Fruit fly (Drosophila melanogaster) whole organism, embryonic: ENCODE measurements around the gene CG9467.

ENCODE experiments used
- BEAF-32 ChIP-seq: fragments of 200-800 bp; sonication (Bioruptor generic); optimal IDR thresholded peaks from 3 replicates; lab custom pipeline; 2017; ENCODE audit warnings: missing biosample characterization, missing genetic modification characterization, mild to moderate bottlenecking, moderate library complexity, missing genetic modification reagents
- C15 ChIP-seq: fragments of 200-800 bp; sonication (Bioruptor generic); IDR thresholded peaks from 3 replicates; pipeline ENCODE4 v1.3.6; 2022; ENCODE audit warnings: missing biosample characterization, missing genetic modification characterization
- CG12219 ChIP-seq: fragments of 200-800 bp; sonication (Bioruptor generic); optimal IDR thresholded peaks from 3 replicates; lab custom pipeline; 2018; ENCODE audit warnings: missing biosample characterization, mild to moderate bottlenecking, missing genetic modification characterization
- CG12236 ChIP-seq: fragments of 200-800 bp; sonication (Bioruptor generic); optimal IDR thresholded peaks from 2 replicates; lab custom pipeline; 2016; ENCODE audit warnings: missing biosample characterization, missing genetic modification characterization
- CG12299 ChIP-seq: fragments of 200-800 bp; sonication (Bioruptor generic); optimal IDR thresholded peaks from 2 replicates; lab custom pipeline; 2018; ENCODE audit warnings: missing biosample characterization, mild to moderate bottlenecking, missing genetic modification characterization
- CG12769 ChIP-seq: fragments of 200-800 bp; sonication (Bioruptor generic); optimal IDR thresholded peaks from 2 replicates; lab custom pipeline; 2019; ENCODE audit warnings: missing biosample characterization, mild to moderate bottlenecking, missing genetic modification characterization, moderate library complexity
- CG13123 ChIP-seq: fragments of 200-800 bp; sonication (Bioruptor generic); optimal IDR thresholded peaks from 2 replicates; lab custom pipeline; 2016; ENCODE audit warnings: missing biosample characterization, missing genetic modification characterization
- CG16815 ChIP-seq: fragments of 200-800 bp; sonication (Bioruptor generic); optimal IDR thresholded peaks from 3 replicates; lab custom pipeline; 2017; ENCODE audit warnings: missing biosample characterization, mild to moderate bottlenecking, missing genetic modification characterization
- CG17359 ChIP-seq: fragments of 200-800 bp; sonication (Bioruptor generic); optimal IDR thresholded peaks from 3 replicates; lab custom pipeline; 2018; ENCODE audit warnings: missing biosample characterization, mild to moderate bottlenecking, missing genetic modification characterization, moderate library complexity
- CG17829 ChIP-seq: fragments of 200-800 bp; optimal IDR thresholded peaks from 2 replicates; lab custom pipeline; 2019; ENCODE audit warnings: missing biosample characterization, mild to moderate bottlenecking, missing genetic modification characterization, moderate library complexity
- CG17912 ChIP-seq: fragments of 200-800 bp; sonication (Bioruptor generic); optimal IDR thresholded peaks from 2 replicates; lab custom pipeline; 2018; ENCODE audit warnings: missing biosample characterization, mild to moderate bottlenecking, missing genetic modification characterization
- CG30020 ChIP-seq: fragments of 200-800 bp; optimal IDR thresholded peaks from 2 replicates; lab custom pipeline; 2019; ENCODE audit warnings: missing biosample characterization, mild to moderate bottlenecking, missing genetic modification characterization, moderate library complexity
- CG31224 ChIP-seq: fragments of 200-800 bp; sonication (Bioruptor generic); IDR thresholded peaks from 2 replicates; pipeline ENCODE4 v1.3.6; 2022; ENCODE audit warnings: missing biosample characterization, missing genetic modification characterization
- CG32532 ChIP-seq: fragments of 200-800 bp; sonication (Bioruptor generic); IDR thresholded peaks from 2 replicates; pipeline ENCODE4 v1.3.6; 2022; ENCODE audit warnings: missing biosample characterization, missing genetic modification characterization
- CG33213 ChIP-seq: fragments of 200-800 bp; sonication (Bioruptor generic); optimal IDR thresholded peaks from 3 replicates; lab custom pipeline; 2016; ENCODE audit warnings: missing biosample characterization, missing genetic modification characterization
- CG4328 ChIP-seq: fragments of 200-800 bp; sonication (Bioruptor generic); optimal IDR thresholded peaks from 3 replicates; lab custom pipeline; 2017; ENCODE audit warnings: missing biosample characterization, missing genetic modification reagents, missing genetic modification characterization
- CG6175 ChIP-seq: fragments of 200-800 bp; sonication (Bioruptor generic); IDR thresholded peaks from 3 replicates; pipeline ENCODE4 v1.3.6; 2022; ENCODE audit warnings: missing biosample characterization, missing genetic modification characterization
- CG6689 ChIP-seq: fragments of 200-800 bp; sonication (Bioruptor generic); IDR thresholded peaks from 2 replicates; pipeline ENCODE4 v1.3.6; 2022; ENCODE audit warnings: missing biosample characterization, missing genetic modification characterization
- CG7928 ChIP-seq: fragments of 200-800 bp; sonication (Bioruptor generic); optimal IDR thresholded peaks from 2 replicates; lab custom pipeline; 2017; ENCODE audit warnings: missing biosample characterization, mild to moderate bottlenecking, missing genetic modification characterization
- CG9437 ChIP-seq: fragments of 200-800 bp; sonication (Bioruptor generic); optimal IDR thresholded peaks from 2 replicates; lab custom pipeline; 2018; ENCODE audit warnings: missing biosample characterization, mild to moderate bottlenecking, missing genetic modification characterization
- CG9797 ChIP-seq: fragments of 200-800 bp; sonication (Bioruptor generic); optimal IDR thresholded peaks from 3 replicates; lab custom pipeline; 2018; ENCODE audit warnings: missing biosample characterization, mild to moderate bottlenecking, missing genetic modification characterization
- D19B ChIP-seq: fragments of 200-800 bp; sonication (Bioruptor generic); optimal IDR thresholded peaks from 2 replicates; lab custom pipeline; 2017; ENCODE audit warnings: missing biosample characterization, mild to moderate bottlenecking, missing genetic modification characterization
- Drgx ChIP-seq: fragments of 200-800 bp; sonication (Bioruptor generic); IDR thresholded peaks from 2 replicates; pipeline ENCODE4 v1.3.6; 2022; ENCODE audit warnings: missing biosample characterization, missing genetic modification characterization
- ERR ChIP-seq: fragments of 200-800 bp; sonication (Bioruptor generic); optimal IDR thresholded peaks from 2 replicates; lab custom pipeline; 2016; ENCODE audit warnings: missing biosample characterization, missing genetic modification characterization
- Ets65A ChIP-seq: fragments of 200-800 bp; sonication (Bioruptor generic); peaks from one replicate; lab custom pipeline; 2016; ENCODE audit warnings: missing biosample characterization, missing genetic modification characterization
- Max ChIP-seq: fragments of 200-800 bp; sonication (Bioruptor generic); optimal IDR thresholded peaks from 2 replicates; lab custom pipeline; 2016; ENCODE audit warnings: missing biosample characterization, mild to moderate bottlenecking, missing genetic modification characterization
- Meics ChIP-seq: fragments of 200-800 bp; sonication (Bioruptor generic); optimal IDR thresholded peaks from 2 replicates; lab custom pipeline; 2017; ENCODE audit warnings: missing biosample characterization, mild to moderate bottlenecking, missing genetic modification characterization
- Ravus ChIP-seq: fragments of 200-800 bp; sonication (Bioruptor generic); IDR thresholded peaks from 2 replicates; pipeline ENCODE4 v1.3.6; 2022; ENCODE audit warnings: missing biosample characterization, missing genetic modification characterization
- Scr ChIP-seq: fragments of 200-800 bp; sonication (Bioruptor generic); IDR thresholded peaks from 2 replicates; pipeline ENCODE4 v1.3.6; 2022; ENCODE audit warnings: missing biosample characterization, missing genetic modification characterization; ENCODE audit not compliant: partially characterized antibody
- Sox102F ChIP-seq: fragments of 200-800 bp; sonication (Bioruptor generic); optimal IDR thresholded peaks from 2 replicates; lab custom pipeline; 2018; ENCODE audit warnings: missing biosample characterization, mild to moderate bottlenecking, missing genetic modification characterization, moderate library complexity
- Sry-β ChIP-seq: fragments of 200-800 bp; sonication (Bioruptor generic); optimal IDR thresholded peaks from 2 replicates; lab custom pipeline; 2018; ENCODE audit warnings: missing biosample characterization, mild to moderate bottlenecking, missing genetic modification characterization, moderate library complexity
- Sry-δ ChIP-seq: fragments of 200-800 bp; sonication (Bioruptor generic); optimal IDR thresholded peaks from 2 replicates; lab custom pipeline; 2016; ENCODE audit warnings: missing biosample characterization, missing genetic modification characterization
- bcd ChIP-seq: fragments of 200-800 bp; sonication (Bioruptor generic); optimal IDR thresholded peaks from 2 replicates; lab custom pipeline; 2017; ENCODE audit warnings: missing biosample characterization, mild to moderate bottlenecking, missing genetic modification characterization
- bowl ChIP-seq: fragments of 200-800 bp; sonication (Bioruptor generic); IDR thresholded peaks from 2 replicates; pipeline ENCODE4 v1.3.6; 2022; ENCODE audit warnings: missing biosample characterization, missing genetic modification characterization
- cg ChIP-seq: fragments of 200-800 bp; sonication (Bioruptor generic); optimal IDR thresholded peaks from 3 replicates; lab custom pipeline; 2019; ENCODE audit warnings: missing biosample characterization, mild to moderate bottlenecking, missing genetic modification characterization, moderate library complexity
- cwo ChIP-seq: fragments of 200-800 bp; sonication (Bioruptor generic); optimal IDR thresholded peaks from 3 replicates; lab custom pipeline; 2017; ENCODE audit warnings: missing biosample characterization, missing genetic modification characterization, mild to moderate bottlenecking, moderate library complexity, missing genetic modification reagents
- eve ChIP-seq, 2 experiments: fragments of >200 bp; optimal IDR thresholded peaks; 2 replicates each; lab custom pipeline; 2017; ENCODE audit warnings: missing biosample characterization in 2 of 2, missing genetic modification characterization in 2 of 2
- fd96Cb ChIP-seq: fragments of 200-800 bp; sonication (Bioruptor generic); optimal IDR thresholded peaks from 2 replicates; lab custom pipeline; 2018; ENCODE audit warnings: missing biosample characterization, mild to moderate bottlenecking, missing genetic modification characterization, moderate library complexity
- knrl ChIP-seq: fragments of 200-800 bp; sonication (Bioruptor generic); IDR thresholded peaks from 3 replicates; pipeline ENCODE4 v1.3.6; 2022; ENCODE audit warnings: missing biosample characterization, missing genetic modification characterization; ENCODE audit not compliant: partially characterized antibody
- lilli ChIP-seq: fragments of 200-800 bp; sonication (Bioruptor generic); optimal IDR thresholded peaks from 3 replicates; lab custom pipeline; 2016; ENCODE audit warnings: missing biosample characterization, missing genetic modification characterization
- mam ChIP-seq: fragments of 200-800 bp; sonication (Bioruptor generic); optimal IDR thresholded peaks from 3 replicates; lab custom pipeline; 2016; ENCODE audit warnings: missing biosample characterization, missing genetic modification characterization
- nerfin-1 ChIP-seq: fragments of 200-800 bp; sonication (Bioruptor generic); optimal IDR thresholded peaks from 3 replicates; lab custom pipeline; 2019; ENCODE audit warnings: missing biosample characterization, mild to moderate bottlenecking, missing genetic modification characterization, moderate library complexity
- odd ChIP-seq: fragments of 200-800 bp; sonication (Bioruptor generic); optimal IDR thresholded peaks from 2 replicates; lab custom pipeline; 2017; ENCODE audit warnings: missing biosample characterization, mild to moderate bottlenecking, missing genetic modification characterization
- schlank ChIP-seq: fragments of 200-800 bp; sonication (Bioruptor generic); optimal IDR thresholded peaks from 2 replicates; lab custom pipeline; 2018; ENCODE audit warnings: missing biosample characterization, mild to moderate bottlenecking, missing genetic modification characterization
- tin ChIP-seq: fragments of 200-800 bp; sonication (Bioruptor generic); optimal IDR thresholded peaks from 3 replicates; lab custom pipeline; 2016; ENCODE audit warnings: missing biosample characterization, missing genetic modification characterization
- tll ChIP-seq, 2 experiments: fragments of 200-800 bp in 1 of 2; fragments of >200 bp in 1 of 2; sonication (Bioruptor generic) in 1 of 2; optimal IDR thresholded peaks; 2 replicates each; lab custom pipeline; 2017 to 2019; ENCODE audit warnings: missing biosample characterization in 2 of 2, missing genetic modification characterization in 2 of 2, mild to moderate bottlenecking in 1 of 2, moderate library complexity in 1 of 2
- unpg ChIP-seq: fragments of 200-800 bp; sonication (Bioruptor generic); optimal IDR thresholded peaks from 3 replicates; lab custom pipeline; 2018; ENCODE audit warnings: missing biosample characterization, mild to moderate bottlenecking, missing genetic modification characterization, moderate library complexity
- z ChIP-seq: fragments of 200-800 bp; sonication (Bioruptor generic); IDR thresholded peaks from 3 replicates; pipeline ENCODE4 v1.3.6; 2022; ENCODE audit warnings: missing biosample characterization, missing genetic modification characterization
- zfh2 ChIP-seq: fragments of 200-800 bp; sonication (Bioruptor generic); optimal IDR thresholded peaks from 2 replicates; lab custom pipeline; 2016; ENCODE audit warnings: missing biosample characterization, missing genetic modification characterization

Gene CG9467

dm6 chr3R:9759360-9760191 lies 41.2 kb downstream of the CG9467 start, which contains the start of gene Mpi (continued):
- no peak for TF ChIP-seq tll (GFP tag; optimal IDR thresholded peaks at IDR 0.05; lab: Kevin White, UChicago)
- TF ChIP-seq knrl (GFP tag; lab: Robert Waterston, UW): peak; percentile 49; the same call in 2 of the 3 replicates
- no peak for TF ChIP-seq bcd
- no peak for TF ChIP-seq mam
- TF ChIP-seq Meics (GFP tag; lab: Kevin White, UChicago): no peak
- TF ChIP-seq Drgx (GFP tag; lab: Robert Waterston, UW): no peak
- no peak for TF ChIP-seq odd (GFP tag; lab: Kevin White, UChicago)
- TF ChIP-seq cg (GFP tag; lab: Kevin White, UChicago): no peak
- TF ChIP-seq schlank (tag; lab: Kevin White, UChicago): no peak
- TF ChIP-seq CG33213: no peak
- TF ChIP-seq Ravus (GFP tag; lab: Robert Waterston, UW): no peak
- TF ChIP-seq lilli: peak; percentile 37
- TF ChIP-seq Sox102F: no peak
- TF ChIP-seq tin (GFP tag; lab: Kevin White, UChicago): no peak
- TF ChIP-seq CG6175 (GFP tag; lab: Robert Waterston, UW): no peak
- TF ChIP-seq CG9437 (GFP tag; lab: Kevin White, UChicago): no peak
- no peak for TF ChIP-seq z (GFP tag; lab: Robert Waterston, UW)
- no peak for TF ChIP-seq Sry-β
- TF ChIP-seq CG12769: no peak
- no peak for TF ChIP-seq CG13123 (GFP tag; lab: Kevin White, UChicago)
- TF ChIP-seq CG17829 (tag; lab: Kevin White, UChicago): peak; percentile 50
- TF ChIP-seq CG12236 (GFP tag; lab: Kevin White, UChicago): no peak
- no peak for TF ChIP-seq cwo (GFP tag; lab: Kevin White, UChicago)
- no peak for TF ChIP-seq eve (GFP tag; optimal IDR thresholded peaks at IDR 0.05; lab: Kevin White, UChicago)
- TF ChIP-seq CG31224: no peak
- TF ChIP-seq C15 (GFP tag; lab: Robert Waterston, UW): no peak
- peak; percentile 77 for TF ChIP-seq Sry-δ (GFP tag; lab: Kevin White, UChicago)
- no peak for TF ChIP-seq CG17912
- no peak for TF ChIP-seq D19B (GFP tag; lab: Kevin White, UChicago)
- TF ChIP-seq fd96Cb (tag; lab: Kevin White, UChicago): peak; percentile 19
- TF ChIP-seq CG9797 (GFP tag; lab: Kevin White, UChicago): peak; percentile 6
- TF ChIP-seq CG30020 (tag; lab: Kevin White, UChicago): peak; percentile 70
- TF ChIP-seq Ets65A (GFP tag; lab: Kevin White, UChicago): no peak
- peak; percentile 66 for TF ChIP-seq Scr (GFP tag; lab: Robert Waterston, UW)
- peak; percentile 70 for TF ChIP-seq Max
- TF ChIP-seq nerfin-1 (tag; lab: Kevin White, UChicago): peak; percentile 8
- TF ChIP-seq CG16815: no peak
- peak; percentile 36 for TF ChIP-seq CG12299 (tag; lab: Kevin White, UChicago)
- peak; percentile 67 for TF ChIP-seq BEAF-32 (GFP tag; lab: Kevin White, UChicago)
- no peak for TF ChIP-seq CG7928
- TF ChIP-seq bowl (GFP tag; lab: Robert Waterston, UW): no peak
- no peak for TF ChIP-seq unpg (GFP tag; lab: Kevin White, UChicago)
- peak; percentile 33 for TF ChIP-seq CG17359 (tag; lab: Kevin White, UChicago)
- TF ChIP-seq CG6689: no peak
- peak; percentile 42 for TF ChIP-seq CG32532 (GFP tag; lab: Robert Waterston, UW)
- peak; percentile 11 for TF ChIP-seq CG12219
- TF ChIP-seq CG4328 (GFP tag; lab: Kevin White, UChicago): no peak
- peak; percentile 97 for TF ChIP-seq ERR (GFP tag; lab: Kevin White, UChicago)
- TF ChIP-seq zfh2 (GFP tag; lab: Kevin White, UChicago): no peak
